Worm (Caenorhabditis elegans): ENCODE measurements around the gene maa-1.

ce11 chrIII:11866127-11866526, 43.8 kb upstream of the maa-1 start:
- no peak for TF ChIP-seq pha-4 (tag; optimal IDR thresholded peaks at IDR 0.05)
- TF ChIP-seq mep-1 (tag; optimal IDR thresholded peaks at IDR 0.05): no peak
